Worm (Caenorhabditis elegans) whole organism, L4 larva: ENCODE results near the gene Y41G9A.6.

Source experiments
- sdz-12 ChIP-seq: fragments of 200-800 bp; sonication (Bioruptor generic); optimal IDR thresholded peaks from 2 replicates; lab custom pipeline; 2018; ENCODE audit warnings: mild to moderate bottlenecking, missing genetic modification characterization, missing compliant biosample characterization
- unc-130 ChIP-seq: sonication (generic microtip); optimal IDR thresholded peaks from 2 replicates; lab custom pipeline; 2016; ENCODE audit warnings: missing genetic modification reagents, missing genetic modification characterization, missing compliant biosample characterization
- unc-62 ChIP-seq, 3 experiments: fragments of 150-350 bp in 1 of 3; sonication (generic microtip); optimal IDR thresholded peaks in 2 of 3; peaks in 1 of 3; 1 replicate in 1 of 3; 2 replicates in 2 of 3; lab custom pipeline; 2014 to 2017; ENCODE audit warnings: missing biosample characterization in 3 of 3, missing genetic modification characterization in 3 of 3, missing genetic modification reagents in 3 of 3, missing genotype in 1 of 3

DNA sequence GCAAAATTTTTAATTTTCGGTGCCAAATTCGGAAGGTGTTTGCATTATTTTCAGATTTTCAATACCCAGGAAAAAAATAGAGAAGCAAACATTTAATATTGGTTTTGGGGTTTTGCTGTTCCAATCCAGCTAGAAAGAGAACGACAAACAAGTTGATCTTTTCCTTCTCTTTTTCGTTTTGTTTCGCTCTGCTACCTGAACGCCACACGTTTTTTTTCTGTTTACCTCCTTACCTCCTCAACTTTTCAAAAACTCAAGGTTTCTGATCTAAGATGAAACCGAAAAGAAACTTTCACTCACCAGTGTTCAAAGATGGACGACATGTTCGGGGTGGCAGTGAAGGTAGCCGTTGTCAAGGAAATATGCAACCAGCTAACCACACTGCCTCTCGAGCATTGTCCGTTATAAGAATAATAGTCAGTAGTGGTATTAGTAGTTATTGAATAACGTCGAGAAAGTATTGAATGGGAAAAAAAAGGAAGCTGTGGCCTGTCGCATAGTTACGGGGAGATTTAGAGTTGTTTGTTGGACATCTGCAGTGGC is 34.1 kb downstream of the Y41G9A.6 start:
- TF ChIP-seq sdz-12, result no peak
- TF ChIP-seq unc-62 (GFP tag; optimal IDR thresholded peaks at IDR 0.05 in 1 of 2; lab: Kevin White, UChicago), result no peak
- TF ChIP-seq unc-62 (tag; optimal IDR thresholded peaks at IDR 0.05; lab: Kevin White, UChicago), result no peak
- TF ChIP-seq unc-130 (GFP tag; lab: Kevin White, UChicago), result no peak
